Fruit fly (Drosophila melanogaster): ENCODE data around the gene CG7714.

CG7714 gene

DNA sequence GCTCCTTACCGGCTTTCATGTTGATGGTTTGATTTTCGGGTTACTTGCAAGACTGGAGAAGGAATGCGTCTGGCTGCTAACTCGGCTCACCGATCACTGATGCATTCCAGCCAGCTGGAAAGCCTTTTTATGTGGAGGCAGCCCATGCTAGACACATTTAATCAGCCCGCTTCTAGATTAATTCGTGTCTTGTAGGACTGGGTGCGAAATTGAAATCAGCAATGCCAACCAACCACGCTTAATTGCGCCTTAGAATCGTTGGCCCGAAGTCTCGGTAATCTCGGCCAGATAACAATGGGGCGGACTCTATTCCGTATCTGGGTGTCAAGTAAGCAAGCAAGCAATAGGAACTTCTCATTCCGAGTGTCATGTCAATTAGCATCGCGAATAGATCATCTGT, at the start of gene CG7714:
Gene CG7714, minus strand, starts transcription at position 101 of the 400 bp plus-strand sequence.
- no peak for TF ChIP-seq CG17801 (GFP tag; optimal IDR thresholded peaks at IDR 0.05; ENCODE audit: partially characterized antibody)

DNA sequence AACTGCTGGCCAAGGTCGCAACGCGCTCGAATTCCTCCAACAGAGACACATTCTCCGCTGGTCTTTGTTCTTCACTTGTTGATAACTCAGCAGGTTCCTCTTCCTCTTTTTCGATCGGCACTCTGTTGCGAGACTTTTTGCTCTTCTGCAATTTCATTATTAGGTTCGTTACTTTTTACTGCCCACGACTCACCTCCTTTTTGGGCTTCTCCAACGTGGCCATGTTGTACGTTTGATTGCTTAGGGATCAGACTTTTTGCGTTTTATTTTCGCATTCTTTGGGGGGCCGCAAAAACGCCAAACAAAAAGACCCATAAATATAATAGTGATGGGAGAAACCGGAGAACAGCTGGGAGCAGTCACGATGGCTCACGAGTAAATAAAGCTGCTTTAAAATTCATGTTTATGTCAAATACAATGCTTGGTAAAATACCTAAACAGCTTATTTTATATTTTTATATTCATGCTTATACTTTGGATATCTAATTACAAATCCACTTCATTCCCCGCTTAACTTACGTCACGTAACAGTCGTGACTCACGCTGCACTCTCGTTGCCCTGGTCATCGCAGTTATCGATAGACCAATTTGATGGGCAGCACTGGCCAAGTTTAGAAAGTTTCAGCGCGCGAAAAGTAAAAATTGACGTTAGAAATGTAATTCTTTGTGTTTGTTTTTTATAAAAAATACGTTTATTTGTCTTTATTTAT, 32.5 kb upstream of the CG7714 start, which contains the start of gene Epg5:
Gene Epg5, minus strand, starts transcription at position 326 of the 710 bp plus-strand sequence.
- TF ChIP-seq CG17801 (GFP tag; optimal IDR thresholded peaks at IDR 0.05; ENCODE audit: partially characterized antibody): peak; percentile 61

- no peak for TF ChIP-seq CG17801 (GFP tag; optimal IDR thresholded peaks at IDR 0.05; ENCODE audit: partially characterized antibody)
Measured at dm6 chr3R:18749786-18750185, 23.6 kb upstream of the CG7714 start.

DNA sequence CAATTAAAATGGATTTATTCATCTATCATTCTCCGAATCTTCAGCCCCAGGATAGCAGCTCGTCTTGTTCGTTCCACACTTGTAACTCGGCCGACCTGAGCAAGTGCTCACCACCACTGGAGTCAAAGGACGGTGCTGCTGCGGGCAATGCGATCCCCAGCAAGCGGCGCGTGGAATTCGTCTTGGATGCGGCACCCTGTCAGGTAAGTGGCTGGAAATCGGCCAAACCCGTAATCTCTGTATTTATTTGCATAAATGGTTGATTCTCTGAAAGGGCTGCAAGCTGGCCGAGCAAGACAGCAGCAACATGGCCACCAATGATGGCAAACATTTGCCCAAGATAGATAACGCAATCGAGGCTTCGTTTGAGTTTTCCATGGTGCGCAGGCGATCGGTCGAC, 21.9 kb upstream of the CG7714 start:
- TF ChIP-seq CG17801 (GFP tag; optimal IDR thresholded peaks at IDR 0.05; ENCODE audit: partially characterized antibody): no peak

DNA sequence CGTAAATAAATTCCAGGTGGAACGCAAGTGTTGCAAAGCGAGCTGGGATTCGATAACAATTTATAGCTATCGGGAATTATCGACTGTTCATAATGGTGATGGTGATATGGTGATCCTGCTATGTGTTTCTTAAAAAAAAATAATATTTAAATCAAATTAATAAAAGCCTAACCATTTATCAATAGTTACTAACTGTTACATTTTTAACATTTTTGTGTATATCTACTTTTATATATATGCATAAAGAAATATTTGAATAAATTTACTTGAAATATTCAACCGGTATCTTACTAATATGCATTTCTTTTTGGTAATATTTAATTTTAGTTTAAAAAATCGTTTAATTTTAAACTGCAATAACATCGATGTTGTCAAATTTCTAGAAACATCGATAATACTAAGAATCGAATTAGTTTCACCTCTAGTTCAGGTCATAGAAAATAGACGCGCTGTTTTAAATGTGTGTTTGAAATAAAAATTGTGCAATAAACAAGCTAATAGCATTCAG, 19.8 kb upstream of the CG7714 start, which contains the start of the genes PGS1 and gwl:
Gene PGS1, minus strand, starts transcription at position 81 of the 508 bp plus-strand sequence.
Gene gwl, plus strand, starts transcription at position 410 of the 508 bp plus-strand sequence.
- peak; percentile 87 for TF ChIP-seq CG17801 (GFP tag; optimal IDR thresholded peaks at IDR 0.05; ENCODE audit: partially characterized antibody)

DNA sequence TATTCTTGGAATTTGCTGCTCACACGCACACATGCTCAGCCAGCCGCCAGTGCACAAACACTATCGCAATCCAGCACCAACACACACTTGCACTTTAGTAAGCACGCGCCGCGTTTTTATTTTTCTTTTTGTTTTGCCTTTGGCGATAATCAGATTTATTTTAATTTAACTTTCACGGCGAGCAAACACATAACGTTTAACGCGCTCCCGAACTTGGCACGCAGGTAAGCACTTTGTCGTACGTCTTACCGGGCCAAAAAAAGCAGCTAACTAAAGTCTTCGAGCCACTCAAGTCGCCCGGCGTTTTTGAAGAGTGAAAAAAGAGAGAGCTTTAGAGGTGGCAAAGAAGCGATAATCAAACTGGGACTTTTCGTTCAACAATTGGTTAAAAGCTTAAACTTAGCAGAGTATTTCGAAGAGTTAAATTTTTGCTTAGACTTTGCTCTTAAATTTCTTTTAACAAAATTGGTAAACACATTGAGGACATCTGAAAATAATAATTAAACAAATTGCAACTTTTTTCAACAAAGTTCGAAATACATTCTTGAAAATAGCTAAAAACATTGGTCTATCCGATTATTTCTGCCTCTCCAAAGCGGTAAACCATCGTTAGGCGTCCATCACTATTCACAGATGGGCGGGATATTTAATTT, 17.2 kb upstream of the CG7714 start, which contains the start of gene Mekk1:
Gene Mekk1, minus strand, starts transcription at position 325 of the 653 bp plus-strand sequence.
- peak; percentile 35 for TF ChIP-seq CG17801 (GFP tag; optimal IDR thresholded peaks at IDR 0.05; ENCODE audit: partially characterized antibody)

- TF ChIP-seq CG17801 (GFP tag; optimal IDR thresholded peaks at IDR 0.05; ENCODE audit: partially characterized antibody): peak; percentile 71
Measured at dm6 chr3R:18742358-18743269, 16.4 kb upstream of the CG7714 start.

DNA sequence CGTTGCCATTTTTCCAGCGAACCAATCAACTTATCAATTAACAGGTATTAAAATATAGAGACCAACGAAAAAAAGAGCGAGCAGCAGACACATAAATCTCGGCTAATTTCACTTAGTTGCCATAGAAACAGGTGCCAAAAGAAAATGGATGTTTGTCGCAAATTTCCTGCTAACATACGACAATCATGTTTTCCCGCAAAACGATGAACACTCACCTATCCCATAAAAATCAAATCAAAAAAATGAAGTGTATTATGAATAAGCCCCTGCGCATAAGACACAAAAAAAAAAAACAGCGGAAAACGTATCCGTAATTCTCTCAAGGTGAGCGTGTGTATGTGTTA, 15.6 kb upstream of the CG7714 start:
- no peak for TF ChIP-seq CG17801 (GFP tag; optimal IDR thresholded peaks at IDR 0.05; ENCODE audit: partially characterized antibody)

DNA sequence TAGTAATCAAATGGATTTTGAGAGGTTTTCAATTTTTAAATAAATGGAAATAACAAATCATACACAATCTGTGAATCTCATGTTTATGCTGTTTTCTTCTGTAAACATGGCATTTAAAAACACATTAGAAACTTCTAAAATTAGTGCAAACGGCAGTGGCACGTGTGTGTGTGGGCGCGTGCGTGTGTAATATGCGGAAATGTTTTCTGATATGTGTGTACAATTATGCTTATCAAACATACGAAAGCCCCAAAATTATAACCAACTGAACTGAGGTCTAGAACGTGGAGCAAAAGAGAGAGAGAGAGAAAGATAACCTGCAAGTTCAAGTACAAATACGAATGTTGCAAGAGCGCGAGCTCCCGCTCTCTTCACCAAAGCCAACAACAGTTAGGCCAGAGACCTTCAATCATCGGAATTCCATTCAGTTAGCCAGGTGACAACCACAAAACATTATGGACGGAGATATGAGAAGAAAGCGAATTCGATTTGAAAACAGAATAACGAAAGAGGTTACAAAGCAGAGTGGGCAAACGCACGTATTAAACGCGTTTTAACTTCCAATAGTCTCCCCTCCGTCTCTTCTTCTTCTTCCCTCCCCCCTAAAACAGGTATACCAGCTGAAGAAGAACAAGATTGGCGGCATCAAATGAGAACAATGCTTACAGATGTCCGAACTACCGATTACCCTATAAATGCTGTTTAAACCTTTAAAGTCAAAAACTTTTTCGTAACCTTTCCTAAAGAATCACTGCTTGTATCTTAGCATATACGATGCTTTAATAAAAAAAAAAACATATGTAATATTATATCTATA, 15.0 kb upstream of the CG7714 start:
- TF ChIP-seq CG17801 (GFP tag; optimal IDR thresholded peaks at IDR 0.05; ENCODE audit: partially characterized antibody): peak; percentile 89

- TF ChIP-seq CG17801 (GFP tag; optimal IDR thresholded peaks at IDR 0.05; ENCODE audit: partially characterized antibody): no peak
Measured at dm6 chr3R:18739978-18740954, 14.0 kb upstream of the CG7714 start.

- no peak for TF ChIP-seq CG17801 (GFP tag; optimal IDR thresholded peaks at IDR 0.05; ENCODE audit: partially characterized antibody)
Measured at dm6 chr3R:18739435-18739977, 13.3 kb upstream of the CG7714 start.

dm6 chr3R:18738705-18739434, 12.6 kb upstream of the CG7714 start:
- no peak for TF ChIP-seq CG17801 (GFP tag; optimal IDR thresholded peaks at IDR 0.05; ENCODE audit: partially characterized antibody)
